Fruit fly (Drosophila melanogaster) whole organism, prepupa: Measurements from ENCODE around the gene Ir94e.
A peak's percentile ranks its signal among the peaks of the same experiment; 100 is the strongest.

ENCODE experiments used
- Blimp-1 ChIP-seq: fragments of 200-800 bp; sonication (Bioruptor generic); optimal IDR thresholded peaks from 3 replicates; lab custom pipeline; 2017; ENCODE audit warnings: missing biosample characterization, missing genetic modification characterization, mild to moderate bottlenecking, moderate library complexity, missing genetic modification reagents
- CG10631 ChIP-seq: fragments of 200-800 bp; sonication (Bioruptor generic); optimal IDR thresholded peaks from 2 replicates; lab custom pipeline; 2016; ENCODE audit warnings: missing biosample characterization, missing genetic modification characterization
- CG11294 ChIP-seq: fragments of 200-800 bp; sonication (Bioruptor generic); IDR thresholded peaks from 2 replicates; pipeline ENCODE4 v1.3.6; 2022; ENCODE audit warnings: missing biosample characterization, missing genetic modification characterization
- CG11762 ChIP-seq: fragments of 200-800 bp; sonication (Bioruptor generic); optimal IDR thresholded peaks from 3 replicates; lab custom pipeline; 2016; ENCODE audit warnings: missing biosample characterization, missing genetic modification characterization; ENCODE audit not compliant: insufficient read depth
- CG11902 ChIP-seq: fragments of 200-800 bp; sonication (Bioruptor generic); optimal IDR thresholded peaks from 3 replicates; lab custom pipeline; 2016; ENCODE audit warnings: missing biosample characterization, missing genetic modification characterization
- CG15336 ChIP-seq: fragments of 200-800 bp; sonication (Bioruptor generic); IDR thresholded peaks from 2 replicates; pipeline ENCODE4 v1.3.6; 2022; ENCODE audit warnings: missing biosample characterization, missing genetic modification characterization
- CG1621 ChIP-seq: fragments of 200-800 bp; sonication (Bioruptor generic); optimal IDR thresholded peaks from 3 replicates; lab custom pipeline; 2018; ENCODE audit warnings: missing biosample characterization, mild to moderate bottlenecking, missing genetic modification characterization
- CG16779 ChIP-seq: fragments of 200-800 bp; sonication (Bioruptor generic); optimal IDR thresholded peaks from 3 replicates; lab custom pipeline; 2017; ENCODE audit warnings: missing biosample characterization, mild to moderate bottlenecking, missing genetic modification characterization
- CG3032 ChIP-seq: fragments of 200-800 bp; optimal IDR thresholded peaks from 2 replicates; lab custom pipeline; 2019; ENCODE audit warnings: missing biosample characterization, mild to moderate bottlenecking, missing genetic modification characterization, moderate library complexity
- CG31627 ChIP-seq: fragments of 200-800 bp; sonication (Bioruptor generic); optimal IDR thresholded peaks from 3 replicates; lab custom pipeline; 2016; ENCODE audit warnings: missing biosample characterization, missing genetic modification characterization
- CG32006 ChIP-seq: fragments of 200-800 bp; sonication (Bioruptor generic); optimal IDR thresholded peaks from 3 replicates; lab custom pipeline; 2017; ENCODE audit warnings: missing biosample characterization, mild to moderate bottlenecking, missing genetic modification characterization
- CG34406 ChIP-seq: fragments of 200-800 bp; sonication (Bioruptor generic); optimal IDR thresholded peaks from 3 replicates; lab custom pipeline; 2016; ENCODE audit warnings: missing biosample characterization, missing genetic modification characterization
- CG6163 ChIP-seq: fragments of 200-800 bp; sonication (Bioruptor generic); IDR thresholded peaks from 3 replicates; pipeline ENCODE4 v1.3.6; 2022; ENCODE audit warnings: missing biosample characterization, missing genetic modification characterization
- CG6276 ChIP-seq: fragments of 200-800 bp; sonication (Bioruptor generic); optimal IDR thresholded peaks from 2 replicates; lab custom pipeline; 2017; ENCODE audit warnings: missing biosample characterization, mild to moderate bottlenecking, missing genetic modification characterization
- CG6792 ChIP-seq: fragments of 200-800 bp; sonication (Bioruptor generic); optimal IDR thresholded peaks from 3 replicates; lab custom pipeline; 2016; ENCODE audit warnings: missing biosample characterization, missing genetic modification characterization
- CG6808 ChIP-seq: fragments of 200-800 bp; sonication (Bioruptor generic); optimal IDR thresholded peaks from 3 replicates; lab custom pipeline; 2017; ENCODE audit warnings: missing biosample characterization, missing genetic modification characterization, mild to moderate bottlenecking, moderate library complexity, missing genetic modification reagents
- CG6854 ChIP-seq: fragments of 200-800 bp; sonication (Bioruptor generic); optimal IDR thresholded peaks from 2 replicates; lab custom pipeline; 2017; ENCODE audit warnings: missing biosample characterization, mild to moderate bottlenecking, missing genetic modification characterization
- CG7368 ChIP-seq: fragments of 200-800 bp; sonication (Bioruptor generic); optimal IDR thresholded peaks from 3 replicates; lab custom pipeline; 2016; ENCODE audit warnings: missing biosample characterization, missing genetic modification characterization
- CG8319 ChIP-seq: fragments of 200-800 bp; sonication (Bioruptor generic); optimal IDR thresholded peaks from 3 replicates; lab custom pipeline; 2016; ENCODE audit warnings: missing biosample characterization, missing genetic modification characterization
- CG8632 ChIP-seq: fragments of 200-800 bp; sonication (Bioruptor generic); optimal IDR thresholded peaks from 3 replicates; lab custom pipeline; 2016; ENCODE audit warnings: missing biosample characterization, missing genetic modification characterization
- Eip75B ChIP-seq: fragments of 200-800 bp; sonication (Bioruptor generic); optimal IDR thresholded peaks from 3 replicates; lab custom pipeline; 2016; ENCODE audit warnings: missing biosample characterization, missing genetic modification characterization
- Eip78C ChIP-seq: fragments of 200-800 bp; sonication (Bioruptor generic); peaks from one replicate; lab custom pipeline; 2016; ENCODE audit warnings: missing biosample characterization, missing genetic modification characterization
- Eip93F ChIP-seq: fragments of 200-800 bp; sonication (Bioruptor generic); optimal IDR thresholded peaks from 2 replicates; lab custom pipeline; 2016; ENCODE audit warnings: missing biosample characterization, mild to moderate bottlenecking, missing genetic modification characterization
- Ets21C ChIP-seq: fragments of 200-800 bp; sonication (Bioruptor generic); optimal IDR thresholded peaks from 3 replicates; lab custom pipeline; 2016; ENCODE audit warnings: missing biosample characterization, missing genetic modification characterization
- Ets96B ChIP-seq: fragments of 200-800 bp; optimal IDR thresholded peaks from 2 replicates; lab custom pipeline; 2019; ENCODE audit warnings: missing biosample characterization, mild to moderate bottlenecking, missing genetic modification characterization, moderate library complexity
- Hr39 ChIP-seq: fragments of 200-800 bp; sonication (Bioruptor generic); optimal IDR thresholded peaks from 2 replicates; lab custom pipeline; 2016; ENCODE audit warnings: missing biosample characterization, missing genetic modification characterization
- Lpt ChIP-seq: fragments of 200-800 bp; sonication (Bioruptor generic); optimal IDR thresholded peaks from 3 replicates; lab custom pipeline; 2016; ENCODE audit warnings: missing biosample characterization, missing genetic modification characterization
- Met ChIP-seq: fragments of 200-800 bp; sonication (Bioruptor generic); optimal IDR thresholded peaks from 3 replicates; lab custom pipeline; 2016; ENCODE audit warnings: missing biosample characterization, missing genetic modification characterization
- Smox ChIP-seq: fragments of 200-800 bp; sonication (Bioruptor generic); optimal IDR thresholded peaks from 3 replicates; lab custom pipeline; 2016; ENCODE audit warnings: missing biosample characterization, missing genetic modification characterization
- Sox15 ChIP-seq: fragments of 200-800 bp; sonication (Bioruptor generic); optimal IDR thresholded peaks from 3 replicates; lab custom pipeline; 2016; ENCODE audit warnings: missing biosample characterization, missing genetic modification characterization
- achi ChIP-seq: fragments of 200-800 bp; sonication (Bioruptor generic); optimal IDR thresholded peaks from 3 replicates; lab custom pipeline; 2016; ENCODE audit warnings: missing biosample characterization, missing genetic modification characterization
- acj6 ChIP-seq: fragments of 200-800 bp; sonication (Bioruptor generic); optimal IDR thresholded peaks from 3 replicates; lab custom pipeline; 2016; ENCODE audit warnings: missing biosample characterization, missing genetic modification characterization
- dac ChIP-seq: fragments of 200-800 bp; sonication (Bioruptor generic); optimal IDR thresholded peaks from 2 replicates; lab custom pipeline; 2017; ENCODE audit warnings: missing biosample characterization, mild to moderate bottlenecking, missing genetic modification characterization
- dsx ChIP-seq: fragments of 200-800 bp; optimal IDR thresholded peaks from 3 replicates; lab custom pipeline; 2019; ENCODE audit warnings: missing biosample characterization, mild to moderate bottlenecking, missing genetic modification characterization, moderate library complexity; ENCODE audit not compliant: poor library complexity, severe bottlenecking
- eg ChIP-seq: fragments of 200-800 bp; sonication (Bioruptor generic); IDR thresholded peaks from 3 replicates; pipeline ENCODE4 v1.3.6; 2022; ENCODE audit warnings: missing biosample characterization, missing genetic modification characterization
- fd59A ChIP-seq: fragments of 200-800 bp; sonication (Bioruptor generic); optimal IDR thresholded peaks from 2 replicates; lab custom pipeline; 2017; ENCODE audit warnings: missing biosample characterization, mild to moderate bottlenecking, missing genetic modification characterization, missing genetic modification reagents
- fd85E ChIP-seq: fragments of 200-800 bp; sonication (Bioruptor generic); optimal IDR thresholded peaks from 3 replicates; lab custom pipeline; 2016; ENCODE audit warnings: missing biosample characterization, missing genetic modification characterization
- net ChIP-seq: fragments of 200-800 bp; sonication (Bioruptor generic); optimal IDR thresholded peaks from 3 replicates; lab custom pipeline; 2016; ENCODE audit warnings: missing biosample characterization, missing genetic modification characterization
- pdm3 ChIP-seq: fragments of 200-800 bp; sonication (Bioruptor generic); optimal IDR thresholded peaks from 3 replicates; lab custom pipeline; 2016; ENCODE audit warnings: missing biosample characterization, missing genetic modification characterization
- salr ChIP-seq, 2 experiments: fragments of 200-800 bp; sonication (Bioruptor generic); optimal IDR thresholded peaks; 3 replicates each; lab custom pipeline; 2016 to 2018; ENCODE audit warnings: missing biosample characterization in 2 of 2, missing genetic modification characterization in 2 of 2, mild to moderate bottlenecking in 1 of 2
- spab ChIP-seq: fragments of 200-800 bp; sonication (Bioruptor generic); optimal IDR thresholded peaks from 2 replicates; lab custom pipeline; 2017; ENCODE audit warnings: missing biosample characterization, mild to moderate bottlenecking, missing genetic modification characterization, missing genetic modification reagents
- svp ChIP-seq: fragments of 200-800 bp; sonication (Bioruptor generic); peaks from one replicate; lab custom pipeline; 2016; ENCODE audit warnings: missing biosample characterization, missing genetic modification characterization
- topi ChIP-seq: fragments of 200-800 bp; sonication (Bioruptor generic); optimal IDR thresholded peaks from 3 replicates; lab custom pipeline; 2016; ENCODE audit warnings: missing biosample characterization, missing genetic modification characterization

The Ir94e gene

dm6 chr3R:23368235-23368634 is 37.1 kb upstream of the Ir94e start (continued):
- TF ChIP-seq CG7368 (GFP tag; lab: Kevin White, UChicago), result no peak
- TF ChIP-seq Ets96B (tag; lab: Kevin White, UChicago), result peak; percentile 3
- peak; percentile 60 for TF ChIP-seq CG32006 (GFP tag; lab: Kevin White, UChicago)
- peak in 1 of 2 experiments; percentile 28 for TF ChIP-seq salr (GFP tag; optimal IDR thresholded peaks at IDR 0.05; lab: Kevin White, UChicago)
- no peak for TF ChIP-seq CG10631 (GFP tag; lab: Kevin White, UChicago)
- TF ChIP-seq CG11902, result no peak
- no peak for TF ChIP-seq net (GFP tag; lab: Kevin White, UChicago)
- TF ChIP-seq CG31627 (GFP tag; lab: Kevin White, UChicago), result no peak
- TF ChIP-seq CG3032 (tag; lab: Kevin White, UChicago), result peak; percentile 2
- TF ChIP-seq Eip78C (GFP tag; lab: Kevin White, UChicago), result peak; percentile 74
- TF ChIP-seq Smox (GFP tag; lab: Kevin White, UChicago), result no peak
- TF ChIP-seq CG16779 (tag; lab: Kevin White, UChicago), result no peak
- no peak for TF ChIP-seq CG34406 (GFP tag; lab: Kevin White, UChicago)
- no peak for TF ChIP-seq CG8632
- TF ChIP-seq Blimp-1 (GFP tag; lab: Kevin White, UChicago), result no peak
- no peak for TF ChIP-seq Met
- TF ChIP-seq CG6854 (GFP tag; lab: Kevin White, UChicago), result no peak
- TF ChIP-seq Sox15 (GFP tag; lab: Kevin White, UChicago), result no peak
- no peak for TF ChIP-seq fd59A
- no peak for TF ChIP-seq dsx (GFP tag; lab: Kevin White, UChicago)
- peak; percentile 59 for TF ChIP-seq CG6276 (GFP tag; lab: Kevin White, UChicago)
- TF ChIP-seq Ets21C, result no peak
- TF ChIP-seq CG6808, result no peak
- no peak for TF ChIP-seq dac (GFP tag; lab: Kevin White, UChicago)
- no peak for TF ChIP-seq topi (GFP tag; lab: Kevin White, UChicago)
- TF ChIP-seq Hr39 (GFP tag; lab: Kevin White, UChicago), result peak; percentile 5
- TF ChIP-seq CG6792 (GFP tag; lab: Kevin White, UChicago), result no peak
- TF ChIP-seq, all 60 proteins: peak for 18

dm6 chr3R:23372624-23373023 is 32.7 kb upstream of the Ir94e start, which contains the start of gene CG42827:
CG42827 (plus strand) TSS chr3R:23372924.
- TF ChIP-seq Eip93F (GFP tag; lab: Kevin White, UChicago), result no peak
- no peak for TF ChIP-seq CG11902
- no peak for TF ChIP-seq CG11762 (GFP tag; lab: Kevin White, UChicago)
- no peak for TF ChIP-seq Eip78C (GFP tag; lab: Kevin White, UChicago)
- no peak for TF ChIP-seq dsx (GFP tag; lab: Kevin White, UChicago)
- no peak for TF ChIP-seq salr (GFP tag; optimal IDR thresholded peaks at IDR 0.05; lab: Kevin White, UChicago)
- TF ChIP-seq fd85E, result no peak

dm6 chr3R:23373403-23373802 is 31.9 kb upstream of the Ir94e start, which contains the start of gene CG42828:
CG42828 (plus strand) TSS chr3R:23373703.
- TF ChIP-seq dac (GFP tag; lab: Kevin White, UChicago) (no peak), eg (GFP tag; lab: Robert Waterston, UW) (no peak), dsx (GFP tag; lab: Kevin White, UChicago) (no peak), CG6163 (GFP tag; lab: Robert Waterston, UW) (no peak), Eip93F (GFP tag; lab: Kevin White, UChicago) (no peak), topi (GFP tag; lab: Kevin White, UChicago) (no peak), pdm3 (GFP tag; lab: Kevin White, UChicago) (no peak), CG1621 (tag; lab: Kevin White, UChicago) (no peak), CG15336 (GFP tag; lab: Robert Waterston, UW) (no peak), CG8632 (no peak), Ets21C (no peak)

- peak; percentile 21 for TF ChIP-seq Hr39 (GFP tag; lab: Kevin White, UChicago)
- peak; percentile 78 for TF ChIP-seq svp
- peak; percentile 15 for TF ChIP-seq CG10631 (GFP tag; lab: Kevin White, UChicago)
- no peak for TF ChIP-seq Sox15 (GFP tag; lab: Kevin White, UChicago)
- peak; percentile 18 for TF ChIP-seq acj6 (GFP tag; lab: Kevin White, UChicago)
- TF ChIP-seq topi (GFP tag; lab: Kevin White, UChicago), result peak; percentile 52
- peak; percentile 38 for TF ChIP-seq Met
- peak; percentile 37; the same call in 1 of the 2 replicates for TF ChIP-seq CG11294 (GFP tag; lab: Robert Waterston, UW)
- TF ChIP-seq CG15336 (GFP tag; lab: Robert Waterston, UW), result peak; percentile 63
- TF ChIP-seq pdm3 (GFP tag; lab: Kevin White, UChicago), result peak; percentile 45
- TF ChIP-seq fd59A, result no peak
- no peak for TF ChIP-seq dsx (GFP tag; lab: Kevin White, UChicago)
- peak; percentile 11 for TF ChIP-seq spab
- TF ChIP-seq Eip75B (GFP tag; lab: Kevin White, UChicago), result peak; percentile 28
- TF ChIP-seq Eip78C (GFP tag; lab: Kevin White, UChicago), result peak; percentile 87
- TF ChIP-seq achi, result peak; percentile 29
- peak; percentile 22 for TF ChIP-seq CG8319
- TF ChIP-seq Ets96B (tag; lab: Kevin White, UChicago), result no peak
- peak; percentile 72 for TF ChIP-seq Lpt (GFP tag; lab: Kevin White, UChicago)
- TF ChIP-seq CG1621 (tag; lab: Kevin White, UChicago), result peak; percentile 3
Observed at dm6 chr3R:23374290-23374689, 31.0 kb upstream of the Ir94e start.
